Worm (Caenorhabditis elegans): ENCODE data around the gene C02B8.6.

- TF ChIP-seq ama-1 (optimal IDR thresholded peaks at IDR 0.05) (no peak), sea-1 (GFP tag; conservative IDR thresholded peaks at IDR 0.05) (no peak), B0310.2 (tag; optimal IDR thresholded peaks at IDR 0.05) (no peak), ets-7 (tag; optimal IDR thresholded peaks at IDR 0.05) (no peak), ceh-36 (tag; optimal IDR thresholded peaks at IDR 0.05) (no peak), hmg-4 (GFP tag; optimal IDR thresholded peaks at IDR 0.05) (no peak), ceh-13 (GFP tag; optimal IDR thresholded peaks at IDR 0.05) (no peak), hnd-1 (tag; optimal IDR thresholded peaks at IDR 0.05) (no peak)
Observed at ce11 chrX:8103899-8104298, 32.2 kb downstream of the C02B8.6 start, which contains the start of gene K07E3.2.

Data from whole organism, early embryonic.